Worm (Caenorhabditis elegans) whole organism, early embryonic: ENCODE measurements around the gene rab-3.

Experiments used
- B0310.2 ChIP-seq: sonication (generic microtip); optimal IDR thresholded peaks from 2 replicates; lab custom pipeline; 2016; ENCODE audit warnings: mild to moderate bottlenecking, missing genetic modification characterization, missing compliant biosample characterization
- aly-1 ChIP-seq: sonication (generic microtip); optimal IDR thresholded peaks from 2 replicates; lab custom pipeline; 2016; ENCODE audit warnings: missing genetic modification characterization, missing compliant biosample characterization
- ama-1 ChIP-seq: fragments of 150-350 bp; optimal IDR thresholded peaks from 2 replicates; lab custom pipeline; 2014
- ets-7 ChIP-seq: sonication (generic microtip); optimal IDR thresholded peaks from 2 replicates; lab custom pipeline; 2016; ENCODE audit warnings: missing genotype, missing genetic modification characterization, missing compliant biosample characterization
- flt-1 ChIP-seq: fragments of 200-800 bp; sonication (Bioruptor generic); IDR thresholded peaks from 2 replicates; pipeline ENCODE4 v1.3.6; 2022; ENCODE audit warnings: missing genetic modification characterization, missing compliant biosample characterization
- hnd-1 ChIP-seq: sonication (generic microtip); optimal IDR thresholded peaks from 2 replicates; lab custom pipeline; 2016; ENCODE audit warnings: missing genetic modification characterization, missing compliant biosample characterization
- pes-1 ChIP-seq: fragments of 200-800 bp; sonication (Bioruptor generic); IDR thresholded peaks from 2 replicates; pipeline ENCODE4 v1.3.6; 2022; ENCODE audit warnings: missing genetic modification reagents, missing genetic modification characterization, missing compliant biosample characterization
- scrt-1 ChIP-seq: fragments of 200-800 bp; sonication (Bioruptor generic); IDR thresholded peaks from 2 replicates; pipeline ENCODE4 v1.3.6; 2022; ENCODE audit warnings: missing genetic modification characterization, missing compliant biosample characterization
- sea-1 ChIP-seq: fragments of 200-800 bp; sonication (Bioruptor generic); conservative IDR thresholded peaks from 2 replicates; pipeline ENCODE4 v1.3.6; 2022; ENCODE audit warnings: missing genetic modification characterization, missing compliant biosample characterization
- tbx-11 ChIP-seq: fragments of 200-800 bp; sonication (Bioruptor generic); IDR thresholded peaks from 2 replicates; pipeline ENCODE4 v1.3.6; 2022; ENCODE audit warnings: missing genetic modification characterization, missing compliant biosample characterization
- tbx-37 ChIP-seq: fragments of 200-800 bp; sonication (Bioruptor generic); conservative IDR thresholded peaks from 2 replicates; pipeline ENCODE4 v1.3.6; 2022; ENCODE audit warnings: missing genetic modification reagents, missing genetic modification characterization, missing compliant biosample characterization
- tra-4 ChIP-seq: sonication (generic microtip); optimal IDR thresholded peaks from 2 replicates; lab custom pipeline; 2017; ENCODE audit warnings: missing genetic modification characterization, missing compliant biosample characterization

- no peak for TF ChIP-seq flt-1 (GFP tag; lab: Robert Waterston, UW)
- no peak for TF ChIP-seq ama-1 (lab: Kevin White, UChicago)
- no peak for TF ChIP-seq scrt-1 (GFP tag; lab: Robert Waterston, UW)
- TF ChIP-seq B0310.2 (tag; lab: Kevin White, UChicago), result no peak
- no peak for TF ChIP-seq tbx-37 (GFP tag; lab: Robert Waterston, UW)
- TF ChIP-seq hnd-1, result no peak
- no peak for TF ChIP-seq aly-1 (tag; lab: Kevin White, UChicago)
- no peak for TF ChIP-seq pes-1 (GFP tag; lab: Robert Waterston, UW)
- TF ChIP-seq sea-1 (GFP tag; lab: Robert Waterston, UW), result no peak
- TF ChIP-seq tra-4 (tag; lab: Kevin White, UChicago), result no peak
- no peak for TF ChIP-seq ets-7 (tag; lab: Kevin White, UChicago)
- no peak for TF ChIP-seq tbx-11 (GFP tag; lab: Robert Waterston, UW)
These were observed 19.7 kb upstream of the rab-3 start for ce11 chrII:5747312-5747711.
